Worm (Caenorhabditis elegans) whole organism, early embryonic: Measurements from ENCODE around the gene idpp-3.

Source experiments
- B0310.2 ChIP-seq: sonication (generic microtip); optimal IDR thresholded peaks from 2 replicates; lab custom pipeline; 2016; ENCODE audit warnings: mild to moderate bottlenecking, missing genetic modification characterization, missing compliant biosample characterization
- F13C5.2 ChIP-seq: sonication (generic microtip); optimal IDR thresholded peaks from 2 replicates; lab custom pipeline; 2017; ENCODE audit warnings: mild to moderate bottlenecking, missing genetic modification characterization, inconsistent platforms, missing compliant biosample characterization
- aly-1 ChIP-seq: sonication (generic microtip); optimal IDR thresholded peaks from 2 replicates; lab custom pipeline; 2016; ENCODE audit warnings: missing genetic modification characterization, missing compliant biosample characterization
- ama-1 ChIP-seq: fragments of 150-350 bp; optimal IDR thresholded peaks from 2 replicates; lab custom pipeline; 2014
- ceh-13 ChIP-seq: fragments of 200-800 bp; sonication (Bioruptor generic); optimal IDR thresholded peaks from 2 replicates; lab custom pipeline; 2018; ENCODE audit warnings: mild to moderate bottlenecking, missing genetic modification characterization, missing compliant biosample characterization
- ceh-36 ChIP-seq: sonication (generic microtip); optimal IDR thresholded peaks from 2 replicates; lab custom pipeline; 2016; ENCODE audit warnings: missing genetic modification characterization, inconsistent platforms, missing compliant biosample characterization
- ets-7 ChIP-seq: sonication (generic microtip); optimal IDR thresholded peaks from 2 replicates; lab custom pipeline; 2016; ENCODE audit warnings: missing genotype, missing genetic modification characterization, missing compliant biosample characterization
- flt-1 ChIP-seq: fragments of 200-800 bp; sonication (Bioruptor generic); IDR thresholded peaks from 2 replicates; pipeline ENCODE4 v1.3.6; 2022; ENCODE audit warnings: missing genetic modification characterization, missing compliant biosample characterization
- hmbx-1 ChIP-seq: sonication (generic microtip); optimal IDR thresholded peaks from 2 replicates; lab custom pipeline; 2016; ENCODE audit warnings: mild to moderate bottlenecking, missing genetic modification characterization, missing compliant biosample characterization
- hmg-4 ChIP-seq: fragments of 200-800 bp; sonication (Bioruptor generic); optimal IDR thresholded peaks from 2 replicates; lab custom pipeline; 2018; ENCODE audit warnings: mild to moderate bottlenecking, missing genetic modification characterization, missing compliant biosample characterization
- hnd-1 ChIP-seq: sonication (generic microtip); optimal IDR thresholded peaks from 2 replicates; lab custom pipeline; 2016; ENCODE audit warnings: missing genetic modification characterization, missing compliant biosample characterization
- pes-1 ChIP-seq: fragments of 200-800 bp; sonication (Bioruptor generic); IDR thresholded peaks from 2 replicates; pipeline ENCODE4 v1.3.6; 2022; ENCODE audit warnings: missing genetic modification reagents, missing genetic modification characterization, missing compliant biosample characterization
- scrt-1 ChIP-seq: fragments of 200-800 bp; sonication (Bioruptor generic); IDR thresholded peaks from 2 replicates; pipeline ENCODE4 v1.3.6; 2022; ENCODE audit warnings: missing genetic modification characterization, missing compliant biosample characterization
- sea-1 ChIP-seq: fragments of 200-800 bp; sonication (Bioruptor generic); conservative IDR thresholded peaks from 2 replicates; pipeline ENCODE4 v1.3.6; 2022; ENCODE audit warnings: missing genetic modification characterization, missing compliant biosample characterization
- tbx-11 ChIP-seq: fragments of 200-800 bp; sonication (Bioruptor generic); IDR thresholded peaks from 2 replicates; pipeline ENCODE4 v1.3.6; 2022; ENCODE audit warnings: missing genetic modification characterization, missing compliant biosample characterization
- tbx-37 ChIP-seq: fragments of 200-800 bp; sonication (Bioruptor generic); conservative IDR thresholded peaks from 2 replicates; pipeline ENCODE4 v1.3.6; 2022; ENCODE audit warnings: missing genetic modification reagents, missing genetic modification characterization, missing compliant biosample characterization
- tra-4 ChIP-seq: sonication (generic microtip); optimal IDR thresholded peaks from 2 replicates; lab custom pipeline; 2017; ENCODE audit warnings: missing genetic modification characterization, missing compliant biosample characterization

idpp-3 gene

ce11 chrX:14961471-14961870, at the start of gene idpp-3:
Gene idpp-3, minus strand, starts transcription at chrX:14961571.
- TF ChIP-seq ets-7 (tag; lab: Kevin White, UChicago), result no peak
- no peak for TF ChIP-seq hnd-1
- TF ChIP-seq tbx-37 (GFP tag; lab: Robert Waterston, UW), result no peak
- no peak for TF ChIP-seq sea-1 (GFP tag; lab: Robert Waterston, UW)
- no peak for TF ChIP-seq ceh-13
- TF ChIP-seq F13C5.2 (tag; lab: Kevin White, UChicago), result no peak
- TF ChIP-seq aly-1 (tag; lab: Kevin White, UChicago), result no peak
- TF ChIP-seq ceh-36 (tag; lab: Kevin White, UChicago), result no peak
- TF ChIP-seq pes-1 (GFP tag; lab: Robert Waterston, UW), result no peak

ce11 chrX:15010941-15011340, 49.6 kb upstream of the idpp-3 start:
- TF ChIP-seq ceh-13 (no peak), aly-1 (tag; lab: Kevin White, UChicago) (no peak), ets-7 (tag; lab: Kevin White, UChicago) (no peak), hmg-4 (GFP tag; lab: Kevin White, UChicago) (no peak), hmbx-1 (tag; lab: Kevin White, UChicago) (no peak), hnd-1 (no peak), B0310.2 (tag; lab: Kevin White, UChicago) (no peak), scrt-1 (no peak), ceh-36 (tag; lab: Kevin White, UChicago) (no peak), sea-1 (GFP tag; lab: Robert Waterston, UW) (no peak), ama-1 (no peak), F13C5.2 (tag; lab: Kevin White, UChicago) (no peak), flt-1 (no peak)

ce11 chrX:15008697-15009096, 47.3 kb upstream of the idpp-3 start:
- TF ChIP-seq hmbx-1 (tag; lab: Kevin White, UChicago), result no peak
- no peak for TF ChIP-seq ceh-36 (tag; lab: Kevin White, UChicago)
- TF ChIP-seq F13C5.2 (tag; lab: Kevin White, UChicago), result no peak
- no peak for TF ChIP-seq ceh-13
- TF ChIP-seq hmg-4 (GFP tag; lab: Kevin White, UChicago), result no peak
- no peak for TF ChIP-seq B0310.2 (tag; lab: Kevin White, UChicago)
- TF ChIP-seq tbx-37 (GFP tag; lab: Robert Waterston, UW), result no peak
- no peak for TF ChIP-seq ets-7 (tag; lab: Kevin White, UChicago)
- TF ChIP-seq tra-4 (tag; lab: Kevin White, UChicago), result no peak
- no peak for TF ChIP-seq flt-1
- TF ChIP-seq pes-1 (GFP tag; lab: Robert Waterston, UW), result no peak
- no peak for TF ChIP-seq scrt-1
- TF ChIP-seq tbx-11 (GFP tag; lab: Robert Waterston, UW), result no peak
- TF ChIP-seq hnd-1, result no peak
- TF ChIP-seq aly-1 (tag; lab: Kevin White, UChicago), result no peak

DNA sequence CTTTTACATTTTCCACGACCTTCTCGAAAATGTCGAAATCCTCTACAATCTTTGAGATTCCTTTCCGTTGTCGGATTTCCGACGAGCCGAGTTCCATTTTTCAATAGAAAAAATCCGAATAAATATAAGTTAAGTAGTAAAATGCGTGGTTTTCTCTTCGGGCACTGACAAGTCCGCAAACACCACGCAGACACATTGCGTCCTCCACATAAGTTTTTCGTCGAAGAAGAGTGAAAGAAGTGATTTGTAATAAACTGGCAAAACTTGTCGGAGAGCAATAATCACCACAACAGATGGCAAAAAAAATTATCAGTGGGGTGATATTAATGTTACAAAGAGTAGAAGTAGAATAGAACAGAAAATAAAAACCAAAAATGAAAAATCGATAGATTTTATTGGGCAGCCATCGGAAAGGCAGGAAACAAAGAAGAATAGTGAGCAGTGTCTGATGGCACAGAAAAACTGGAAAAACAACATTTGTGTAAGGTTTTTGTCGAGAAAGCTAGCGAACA, 45.5 kb upstream of the idpp-3 start, which contains the start of gene ergi-2:
ergi-2 (minus strand) TSS at position 462 of the 512 bp plus-strand sequence.
- TF ChIP-seq hnd-1, result no peak
- no peak for TF ChIP-seq ceh-13
- no peak for TF ChIP-seq tbx-11 (GFP tag; lab: Robert Waterston, UW)
- no peak for TF ChIP-seq aly-1 (tag; lab: Kevin White, UChicago)
- no peak for TF ChIP-seq hmbx-1 (tag; lab: Kevin White, UChicago)
- TF ChIP-seq scrt-1, result no peak

DNA sequence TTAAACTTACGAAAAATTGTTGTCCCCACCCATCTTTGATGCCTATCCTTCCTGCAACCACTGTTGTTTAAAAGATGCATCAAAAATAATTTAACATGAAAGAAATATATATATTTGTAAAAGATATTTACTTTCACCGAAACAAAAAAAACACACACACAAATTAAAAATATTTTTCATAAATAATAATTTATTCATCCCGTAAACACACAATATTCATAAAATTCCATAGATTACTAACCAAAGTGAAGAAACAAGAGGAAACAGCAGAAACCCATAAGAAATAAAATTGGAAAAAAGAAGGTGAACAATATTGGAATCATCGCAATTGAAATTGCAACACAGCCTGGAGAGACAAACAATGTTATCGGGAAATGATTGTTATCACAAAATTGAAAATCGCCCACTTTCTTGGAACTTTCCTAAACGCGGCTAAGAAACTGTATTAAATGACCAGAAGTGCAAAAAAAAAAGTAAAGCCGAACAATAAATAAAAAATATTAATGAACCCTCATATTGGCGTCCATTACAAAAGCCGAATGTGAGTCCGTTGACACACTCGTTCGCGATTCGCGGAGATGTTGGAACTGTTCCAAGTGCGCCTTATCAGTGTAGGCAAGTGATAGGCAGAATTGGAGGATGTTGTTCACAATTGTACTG, 42.6 kb upstream of the idpp-3 start, which contains the start of gene slc-25A18.1:
slc-25A18.1 (minus strand) TSS at position 51 of the 660 bp plus-strand sequence.
- TF ChIP-seq B0310.2 (tag; lab: Kevin White, UChicago) (no peak), ceh-13 (no peak), hmg-4 (GFP tag; lab: Kevin White, UChicago) (no peak), ama-1 (no peak), scrt-1 (no peak)

- no peak for TF ChIP-seq ceh-36 (tag; lab: Kevin White, UChicago)
- TF ChIP-seq hmbx-1 (tag; lab: Kevin White, UChicago), result no peak
- TF ChIP-seq aly-1 (tag; lab: Kevin White, UChicago), result no peak
- no peak for TF ChIP-seq sea-1 (GFP tag; lab: Robert Waterston, UW)
- no peak for TF ChIP-seq tra-4 (tag; lab: Kevin White, UChicago)
- TF ChIP-seq tbx-37 (GFP tag; lab: Robert Waterston, UW), result no peak
- no peak for TF ChIP-seq ceh-13
- no peak for TF ChIP-seq scrt-1
- TF ChIP-seq ets-7 (tag; lab: Kevin White, UChicago), result no peak
- TF ChIP-seq ama-1, result no peak
- no peak for TF ChIP-seq hnd-1
- no peak for TF ChIP-seq tbx-11 (GFP tag; lab: Robert Waterston, UW)
- TF ChIP-seq flt-1, result no peak
- no peak for TF ChIP-seq pes-1 (GFP tag; lab: Robert Waterston, UW)
- TF ChIP-seq hmg-4 (GFP tag; lab: Kevin White, UChicago), result no peak
- TF ChIP-seq F13C5.2 (tag; lab: Kevin White, UChicago), result no peak
Measured at ce11 chrX:14999101-14999500, 37.7 kb upstream of the idpp-3 start, which contains the start of gene cutl-3. Gene cutl-3, minus strand, starts transcription at chrX:14999201.

DNA sequence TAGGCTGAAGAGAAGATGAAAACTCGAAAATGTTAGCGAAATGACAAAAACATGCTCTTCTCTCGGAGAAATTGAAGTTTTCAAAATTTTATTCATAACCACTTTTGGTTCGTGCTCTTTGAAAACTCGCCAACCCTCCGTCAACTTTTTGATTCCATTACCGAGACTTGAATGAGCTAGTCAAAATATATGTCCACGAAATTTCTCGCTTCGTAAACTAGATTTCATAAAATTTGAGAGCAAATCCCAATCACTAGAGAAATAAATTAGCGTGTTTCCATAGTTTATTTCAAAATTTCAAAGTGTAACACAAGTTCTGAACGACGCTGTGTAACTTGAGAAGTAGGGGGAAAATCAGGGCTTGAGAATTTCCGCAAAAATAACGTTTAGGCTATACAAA, 32.4 kb upstream of the idpp-3 start:
- TF ChIP-seq F13C5.2 (tag; lab: Kevin White, UChicago) (no peak), tra-4 (tag; lab: Kevin White, UChicago) (no peak), scrt-1 (no peak), hnd-1 (no peak), ets-7 (tag; lab: Kevin White, UChicago) (no peak), ama-1 (no peak), ceh-36 (tag; lab: Kevin White, UChicago) (no peak), tbx-37 (GFP tag; lab: Robert Waterston, UW) (no peak), B0310.2 (tag; lab: Kevin White, UChicago) (no peak), tbx-11 (GFP tag; lab: Robert Waterston, UW) (no peak), sea-1 (GFP tag; lab: Robert Waterston, UW) (no peak), pes-1 (GFP tag; lab: Robert Waterston, UW) (no peak), aly-1 (tag; lab: Kevin White, UChicago) (no peak), hmg-4 (GFP tag; lab: Kevin White, UChicago) (no peak), ceh-13 (no peak), flt-1 (no peak), hmbx-1 (tag; lab: Kevin White, UChicago) (no peak)
